Worm (Caenorhabditis elegans) whole organism, late embryonic: ENCODE results near the gene C45G9.8.

Experiments
- ama-1 ChIP-seq: fragments of 150-350 bp; optimal IDR thresholded peaks from 2 replicates; lab custom pipeline; 2014
- ceh-24 ChIP-seq: sonication (generic microtip); optimal IDR thresholded peaks from 2 replicates; lab custom pipeline; 2016; ENCODE audit warnings: mild to moderate bottlenecking, missing genetic modification characterization, missing compliant biosample characterization
- elt-2 ChIP-seq: sonication (generic microtip); optimal IDR thresholded peaks from 2 replicates; lab custom pipeline; 2016; ENCODE audit warnings: missing genetic modification reagents, missing genetic modification characterization, missing compliant biosample characterization
- elt-4 ChIP-seq: sonication (generic microtip); optimal IDR thresholded peaks from 2 replicates; lab custom pipeline; 2016; ENCODE audit warnings: missing genetic modification characterization, missing compliant biosample characterization
- eyg-1 ChIP-seq: sonication (generic microtip); optimal IDR thresholded peaks from 2 replicates; lab custom pipeline; 2016; ENCODE audit warnings: missing genotype, missing genetic modification characterization, missing compliant biosample characterization
- lin-11 ChIP-seq: fragments of 200-800 bp; sonication (Bioruptor generic); optimal IDR thresholded peaks from 2 replicates; lab custom pipeline; 2018; ENCODE audit warnings: mild to moderate bottlenecking, missing genetic modification characterization, missing compliant biosample characterization
- nfya-1 ChIP-seq: sonication (generic microtip); optimal IDR thresholded peaks from 2 replicates; lab custom pipeline; 2017; ENCODE audit warnings: missing genetic modification characterization, mild to moderate bottlenecking, missing compliant biosample characterization, antibody characterized with exemption, moderate library complexity
- pag-3 ChIP-seq: sonication (generic microtip); optimal IDR thresholded peaks from 2 replicates; lab custom pipeline; 2016; ENCODE audit warnings: missing compliant biosample characterization, missing genetic modification characterization, borderline replicate concordance
- pax-1 ChIP-seq: fragments of 150-350 bp; optimal IDR thresholded peaks from 2 replicates; lab custom pipeline; 2014; ENCODE audit warnings: missing biosample characterization, missing genetic modification characterization

DNA sequence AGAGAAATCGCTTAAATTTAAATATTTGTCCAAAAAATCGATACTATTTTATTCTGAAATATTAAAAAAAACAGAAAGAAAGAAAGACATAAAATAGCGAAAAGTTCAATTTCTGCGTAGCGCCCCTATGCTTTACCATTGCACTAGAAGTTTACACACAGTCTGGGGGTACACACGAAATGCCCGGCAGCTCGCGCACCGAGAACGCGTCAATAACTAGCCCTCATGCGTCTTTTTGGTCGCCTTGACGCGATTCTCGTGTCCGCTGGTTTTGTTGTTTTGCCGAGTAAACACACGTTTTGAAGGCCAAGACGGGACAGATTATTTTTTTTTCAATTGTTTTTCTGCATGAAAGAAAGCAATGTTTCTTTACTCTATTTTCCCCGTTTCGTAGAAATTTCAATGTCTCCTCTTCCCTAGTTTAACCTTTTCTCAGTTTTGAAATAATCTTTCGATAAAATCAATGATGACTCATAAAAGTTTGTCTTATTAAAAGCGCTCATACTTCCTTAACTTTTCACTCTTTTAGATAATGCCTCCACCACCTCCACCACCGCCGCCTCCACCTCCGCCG is 35.2 kb downstream of the C45G9.8 start, which contains the start of gene wip-1:
- peak; percentile 87 for TF ChIP-seq elt-2 (tag; lab: Kevin White, UChicago)
- no peak for TF ChIP-seq ama-1
- TF ChIP-seq pax-1 (tag; lab: Kevin White, UChicago) = no peak
- peak; percentile 40 for TF ChIP-seq eyg-1
- no peak for TF ChIP-seq elt-4
- peak; percentile 94 for TF ChIP-seq nfya-1 (tag; lab: Kevin White, UChicago)
- no peak for TF ChIP-seq lin-11 (tag; lab: Kevin White, UChicago)
- no peak for TF ChIP-seq pag-3 (tag; lab: Kevin White, UChicago)
- no peak for TF ChIP-seq ceh-24 (tag; lab: Kevin White, UChicago)
